Worm (Caenorhabditis elegans): Measurements from ENCODE around the gene spp-28.
A peak's percentile ranks its signal among the peaks of the same experiment; 100 is the strongest.

The spp-28 gene

ce11 chrIII:4152309-4152708 lies 37.8 kb downstream of the spp-28 start:
- no peak for TF ChIP-seq W03F9.2 (tag; optimal IDR thresholded peaks at IDR 0.05)
- no peak for TF ChIP-seq him-1 (tag; optimal IDR thresholded peaks at IDR 0.05)
- no peak for TF ChIP-seq dao-5 (tag; optimal IDR thresholded peaks at IDR 0.05)

- TF ChIP-seq dao-5 (tag; optimal IDR thresholded peaks at IDR 0.05) (no peak), W03F9.2 (tag; optimal IDR thresholded peaks at IDR 0.05) (no peak), him-1 (tag; optimal IDR thresholded peaks at IDR 0.05) (no peak)
Observed at ce11 chrIII:4151548-4152104, 38.5 kb downstream of the spp-28 start, which contains the start of the genes wht-3 and har-1. TSS of gene wht-3 (minus strand) at chrIII:4151598. TSS of gene har-1 (plus strand) at chrIII:4152054.

ce11 chrIII:4150919-4151318 lies 39.2 kb downstream of the spp-28 start:
- no peak for TF ChIP-seq him-1 (tag; optimal IDR thresholded peaks at IDR 0.05)
- TF ChIP-seq dao-5 (tag; optimal IDR thresholded peaks at IDR 0.05), result no peak
- peak; percentile 73 for TF ChIP-seq W03F9.2 (tag; optimal IDR thresholded peaks at IDR 0.05)

- TF ChIP-seq him-1 (tag; optimal IDR thresholded peaks at IDR 0.05), result no peak
- TF ChIP-seq dao-5 (tag; optimal IDR thresholded peaks at IDR 0.05), result no peak
- TF ChIP-seq W03F9.2 (tag; optimal IDR thresholded peaks at IDR 0.05), result no peak
Observed at ce11 chrIII:4143170-4143569, 47.0 kb downstream of the spp-28 start.

All from whole organism, L4/young adult.